Fruit fly (Drosophila melanogaster) whole organism, embryonic: ENCODE results near the gene Ets97D.

Experiments used
- Ada2b ChIP-seq: fragments of 200-800 bp; sonication (Bioruptor generic); IDR thresholded peaks from 2 replicates; pipeline ENCODE4 v1.3.6; 2022; ENCODE audit warnings: missing biosample characterization, missing genetic modification characterization
- Atf6 ChIP-seq: fragments of 200-800 bp; sonication (Bioruptor generic); IDR thresholded peaks from 2 replicates; pipeline ENCODE4 v1.3.6; 2022; ENCODE audit warnings: missing biosample characterization, missing genetic modification characterization
- CG10209 ChIP-seq: fragments of 200-800 bp; sonication (Bioruptor generic); optimal IDR thresholded peaks from 3 replicates; lab custom pipeline; 2017; ENCODE audit warnings: missing biosample characterization, mild to moderate bottlenecking, missing genetic modification characterization, missing genetic modification reagents
- CG11398 ChIP-seq: fragments of 200-800 bp; sonication (Bioruptor generic); optimal IDR thresholded peaks from 2 replicates; lab custom pipeline; 2016; ENCODE audit warnings: missing biosample characterization, missing genetic modification characterization
- CG14441 ChIP-seq: fragments of 200-800 bp; sonication (Bioruptor generic); IDR thresholded peaks from 2 replicates; pipeline ENCODE4 v1.3.6; 2022; ENCODE audit warnings: missing biosample characterization, missing genetic modification characterization
- CG15514 ChIP-seq: fragments of 200-800 bp; sonication (Bioruptor generic); optimal IDR thresholded peaks from 3 replicates; lab custom pipeline; 2017; ENCODE audit warnings: missing biosample characterization, missing genetic modification characterization, mild to moderate bottlenecking, moderate library complexity, missing genetic modification reagents
- CG1603 ChIP-seq: fragments of 200-800 bp; sonication (Bioruptor generic); optimal IDR thresholded peaks from 2 replicates; lab custom pipeline; 2019; ENCODE audit warnings: missing biosample characterization, mild to moderate bottlenecking, missing genetic modification characterization, moderate library complexity
- CG17802 ChIP-seq: fragments of 200-800 bp; sonication (Bioruptor generic); optimal IDR thresholded peaks from 2 replicates; lab custom pipeline; 2018; ENCODE audit warnings: missing biosample characterization, mild to moderate bottlenecking, missing genetic modification characterization, moderate library complexity
- CG2120 ChIP-seq: fragments of 200-800 bp; sonication (Bioruptor generic); optimal IDR thresholded peaks from 3 replicates; lab custom pipeline; 2016; ENCODE audit warnings: missing biosample characterization, missing genetic modification characterization
- CG2129 ChIP-seq: fragments of 200-800 bp; sonication (Bioruptor generic); IDR thresholded peaks from 2 replicates; pipeline ENCODE4 v1.3.6; 2022; ENCODE audit warnings: missing biosample characterization, missing genetic modification characterization; ENCODE audit not compliant: partially characterized antibody
- CG3281 ChIP-seq: fragments of 200-800 bp; sonication (Bioruptor generic); optimal IDR thresholded peaks from 3 replicates; lab custom pipeline; 2017; ENCODE audit warnings: missing biosample characterization, mild to moderate bottlenecking, missing genetic modification characterization
- CG4404 ChIP-seq: fragments of 200-800 bp; sonication (Bioruptor generic); IDR thresholded peaks from 2 replicates; pipeline ENCODE4 v1.3.6; 2022; ENCODE audit warnings: missing biosample characterization, missing genetic modification characterization
- CG7271 ChIP-seq: fragments of 200-800 bp; sonication (Bioruptor generic); optimal IDR thresholded peaks from 2 replicates; lab custom pipeline; 2018; ENCODE audit warnings: missing biosample characterization, mild to moderate bottlenecking, missing genetic modification characterization, moderate library complexity
- CG7928 ChIP-seq: fragments of 200-800 bp; sonication (Bioruptor generic); optimal IDR thresholded peaks from 2 replicates; lab custom pipeline; 2017; ENCODE audit warnings: missing biosample characterization, mild to moderate bottlenecking, missing genetic modification characterization
- CG7987 ChIP-seq: fragments of 200-800 bp; sonication (Bioruptor generic); optimal IDR thresholded peaks from 2 replicates; lab custom pipeline; 2018; ENCODE audit warnings: missing biosample characterization, mild to moderate bottlenecking, missing genetic modification characterization, moderate library complexity
- CG8089 ChIP-seq: fragments of 200-800 bp; sonication (Bioruptor generic); optimal IDR thresholded peaks from 3 replicates; lab custom pipeline; 2016; ENCODE audit warnings: missing biosample characterization, missing genetic modification characterization
- CG9817 ChIP-seq: fragments of 200-800 bp; sonication (Bioruptor generic); optimal IDR thresholded peaks from 2 replicates; lab custom pipeline; 2018; ENCODE audit warnings: missing biosample characterization, mild to moderate bottlenecking, missing genetic modification characterization, moderate library complexity
- Deaf1 ChIP-seq: fragments of 200-800 bp; optimal IDR thresholded peaks from 3 replicates; lab custom pipeline; 2019; ENCODE audit warnings: missing biosample characterization, mild to moderate bottlenecking, missing genetic modification characterization, moderate library complexity
- HmgZ ChIP-seq: fragments of 200-800 bp; sonication (Bioruptor generic); optimal IDR thresholded peaks from 2 replicates; lab custom pipeline; 2018; ENCODE audit warnings: missing biosample characterization, mild to moderate bottlenecking, missing genetic modification characterization
- Jarid2 ChIP-seq: fragments of 200-800 bp; sonication (Bioruptor generic); optimal IDR thresholded peaks from 3 replicates; lab custom pipeline; 2017; ENCODE audit warnings: mild to moderate bottlenecking, missing biosample characterization, missing genetic modification reagents, missing genetic modification characterization
- Kr ChIP-seq: fragments of 200-800 bp; sonication (Bioruptor generic); optimal IDR thresholded peaks from 2 replicates; lab custom pipeline; 2017; ENCODE audit warnings: missing biosample characterization, mild to moderate bottlenecking, missing genetic modification characterization
- Lpt ChIP-seq: fragments of >200 bp; optimal IDR thresholded peaks from 2 replicates; lab custom pipeline; 2018; ENCODE audit warnings: missing biosample characterization, missing genetic modification characterization
- MESR4 ChIP-seq: fragments of 200-800 bp; sonication (Bioruptor generic); optimal IDR thresholded peaks from 2 replicates; lab custom pipeline; 2018; ENCODE audit warnings: missing biosample characterization, mild to moderate bottlenecking, missing genetic modification characterization, moderate library complexity
- MTF-1 ChIP-seq: fragments of 200-800 bp; sonication (Bioruptor generic); optimal IDR thresholded peaks from 2 replicates; lab custom pipeline; 2018; ENCODE audit warnings: missing biosample characterization, mild to moderate bottlenecking, missing genetic modification characterization, borderline replicate concordance
- Nf-YA ChIP-seq: fragments of 200-800 bp; sonication (Bioruptor generic); IDR thresholded peaks from 2 replicates; pipeline ENCODE4 v1.3.6; 2022; ENCODE audit warnings: missing biosample characterization, missing genetic modification characterization
- Opbp ChIP-seq: fragments of 200-800 bp; sonication (Bioruptor generic); IDR thresholded peaks from 3 replicates; pipeline ENCODE4 v1.3.6; 2022; ENCODE audit warnings: missing biosample characterization, missing genetic modification characterization; ENCODE audit not compliant: partially characterized antibody
- Sin3A ChIP-seq: fragments of >200 bp; optimal IDR thresholded peaks from 2 replicates; lab custom pipeline; 2018
- al ChIP-seq: fragments of 200-800 bp; sonication (Bioruptor generic); IDR thresholded peaks from 2 replicates; pipeline ENCODE4 v1.3.6; 2022; ENCODE audit warnings: missing biosample characterization, missing genetic modification characterization
- ap ChIP-seq: fragments of 200-800 bp; sonication (Bioruptor generic); IDR thresholded peaks from 2 replicates; pipeline ENCODE4 v1.3.6; 2022; ENCODE audit warnings: missing biosample characterization, missing genetic modification characterization
- br ChIP-seq: fragments of >200 bp; optimal IDR thresholded peaks from 2 replicates; lab custom pipeline; 2017
- chif ChIP-seq, 2 experiments: fragments of 200-800 bp; sonication (Bioruptor generic); optimal IDR thresholded peaks; 3 replicates each; lab custom pipeline; 2016; ENCODE audit warnings: missing biosample characterization in 2 of 2, missing genetic modification characterization in 2 of 2
- croc ChIP-seq: fragments of 200-800 bp; sonication (Bioruptor generic); conservative IDR thresholded peaks from 3 replicates; pipeline ENCODE4 v1.3.6; 2022; ENCODE audit warnings: missing biosample characterization, missing genetic modification characterization
- crp ChIP-seq, 2 experiments: fragments of 200-800 bp; sonication (Bioruptor generic); optimal IDR thresholded peaks; 2 replicates in 1 of 2; 3 replicates in 1 of 2; lab custom pipeline; 2017; ENCODE audit warnings: missing biosample characterization in 2 of 2, missing genetic modification characterization in 2 of 2, mild to moderate bottlenecking in 1 of 2, moderate library complexity in 1 of 2
- dmrt11E ChIP-seq: fragments of 200-800 bp; sonication (Bioruptor generic); optimal IDR thresholded peaks from 3 replicates; lab custom pipeline; 2018; ENCODE audit warnings: missing biosample characterization, mild to moderate bottlenecking, missing genetic modification characterization, moderate library complexity
- dysf ChIP-seq: fragments of 200-800 bp; sonication (Bioruptor generic); IDR thresholded peaks from 3 replicates; pipeline ENCODE4 v1.3.6; 2022; ENCODE audit warnings: missing biosample characterization, missing genetic modification characterization
- gcm2 ChIP-seq: fragments of 200-800 bp; sonication (Bioruptor generic); optimal IDR thresholded peaks from 2 replicates; lab custom pipeline; 2016; ENCODE audit warnings: missing biosample characterization, missing genetic modification characterization
- gt ChIP-seq: fragments of 200-800 bp; sonication (Bioruptor generic); IDR thresholded peaks from 2 replicates; pipeline ENCODE4 v1.3.6; 2022; ENCODE audit warnings: missing biosample characterization, missing genetic modification characterization
- kay ChIP-seq: fragments of 200-800 bp; sonication (Bioruptor generic); optimal IDR thresholded peaks from 2 replicates; lab custom pipeline; 2016; ENCODE audit warnings: missing biosample characterization, missing genetic modification characterization
- klu ChIP-seq: fragments of 200-800 bp; sonication (Bioruptor generic); IDR thresholded peaks from 2 replicates; pipeline ENCODE4 v1.3.6; 2022; ENCODE audit warnings: missing biosample characterization, missing genetic modification characterization
- knrl ChIP-seq: fragments of 200-800 bp; sonication (Bioruptor generic); IDR thresholded peaks from 3 replicates; pipeline ENCODE4 v1.3.6; 2022; ENCODE audit warnings: missing biosample characterization, missing genetic modification characterization; ENCODE audit not compliant: partially characterized antibody
- mam ChIP-seq: fragments of 200-800 bp; sonication (Bioruptor generic); optimal IDR thresholded peaks from 3 replicates; lab custom pipeline; 2016; ENCODE audit warnings: missing biosample characterization, missing genetic modification characterization
- otp ChIP-seq: fragments of 200-800 bp; sonication (Bioruptor generic); IDR thresholded peaks from 3 replicates; pipeline ENCODE4, ENCODE4 v1.3.6; 2022; ENCODE audit warnings: missing biosample characterization, missing genetic modification characterization
- p53 ChIP-seq: fragments of 200-800 bp; sonication (Bioruptor generic); optimal IDR thresholded peaks from 2 replicates; lab custom pipeline; 2016; ENCODE audit warnings: missing biosample characterization, missing genetic modification characterization
- pros ChIP-seq: fragments of 200-800 bp; sonication (Bioruptor generic); optimal IDR thresholded peaks from 3 replicates; lab custom pipeline; 2019; ENCODE audit warnings: missing biosample characterization, mild to moderate bottlenecking, missing genetic modification characterization, moderate library complexity
- ranshi ChIP-seq: fragments of 200-800 bp; sonication (Bioruptor generic); IDR thresholded peaks from 2 replicates; pipeline ENCODE4 v1.3.6; 2022; ENCODE audit warnings: missing biosample characterization, missing genetic modification characterization
- sima ChIP-seq: fragments of 200-800 bp; sonication (Bioruptor generic); optimal IDR thresholded peaks from 2 replicates; lab custom pipeline; 2016; ENCODE audit warnings: missing biosample characterization, missing genetic modification characterization
- sisA ChIP-seq: fragments of 200-800 bp; sonication (Bioruptor generic); IDR thresholded peaks from 2 replicates; pipeline ENCODE4 v1.3.6; 2022; ENCODE audit warnings: missing biosample characterization, missing genetic modification characterization
- tgo ChIP-seq: fragments of 200-800 bp; sonication (Bioruptor generic); IDR thresholded peaks from 3 replicates; pipeline ENCODE4 v1.3.6; 2022; ENCODE audit warnings: missing biosample characterization, missing genetic modification characterization
- wdn ChIP-seq: fragments of 200-800 bp; sonication (Bioruptor generic); IDR thresholded peaks from 2 replicates; pipeline ENCODE4 v1.3.6; 2022; ENCODE audit warnings: missing biosample characterization, missing genetic modification characterization

The Ets97D gene

dm6 chr3R:26866577-26867456 is 45.9 kb downstream of the Ets97D start, which contains the start of the genes ball and His2Av (continued):
- peak; percentile 79 for TF ChIP-seq CG9817 (tag; lab: Kevin White, UChicago)
- peak; percentile 74 for TF ChIP-seq CG2129 (GFP tag; lab: Robert Waterston, UW)
- TF ChIP-seq dysf (GFP tag; lab: Robert Waterston, UW) = peak; percentile 79
- TF ChIP-seq crp (GFP tag; optimal IDR thresholded peaks at IDR 0.05; lab: Kevin White, UChicago) = peak in 1 of 2 experiments; percentile 61
- peak; percentile 69 for TF ChIP-seq Nf-YA (GFP tag; lab: Robert Waterston, UW)
- peak; percentile 79 for TF ChIP-seq CG11398 (GFP tag; lab: Kevin White, UChicago)
- TF ChIP-seq MESR4 (GFP tag; lab: Kevin White, UChicago) = peak; percentile 56
- no peak for TF ChIP-seq Kr (GFP tag; lab: Kevin White, UChicago)
- TF ChIP-seq ranshi (GFP tag; lab: Robert Waterston, UW) = peak; percentile 74
- TF ChIP-seq Deaf1 (tag; lab: Kevin White, UChicago) = peak; percentile 54
- TF ChIP-seq sisA = peak; percentile 81
- 0 out of 2 replicates have a peak, but pooled peaks have one; percentile 25 for TF ChIP-seq gt (GFP tag; lab: Robert Waterston, UW)
- TF ChIP-seq klu (GFP tag; lab: Robert Waterston, UW) = peak; percentile 72
- peak; percentile 91 for TF ChIP-seq CG7928
- peak; percentile 70 for TF ChIP-seq sima (GFP tag; lab: Kevin White, UChicago)
- peak; percentile 81 to 88 for TF ChIP-seq chif (GFP tag; optimal IDR thresholded peaks at IDR 0.05; lab: Kevin White, UChicago)
- TF ChIP-seq kay (GFP tag; lab: Kevin White, UChicago) = peak; percentile 49
- TF ChIP-seq ap (GFP tag; lab: Robert Waterston, UW) = peak; percentile 57; the same call in 1 of the 2 replicates
- TF ChIP-seq br (lab: Kevin White, UChicago) = no peak
- TF ChIP-seq Atf6 (GFP tag; lab: Robert Waterston, UW) = peak; percentile 83
- peak; percentile 81 for TF ChIP-seq CG14441 (GFP tag; lab: Robert Waterston, UW)
- peak; percentile 82 for TF ChIP-seq p53 (GFP tag; lab: Kevin White, UChicago)
- peak; percentile 67 for TF ChIP-seq CG1603 (tag; lab: Kevin White, UChicago)
- TF ChIP-seq al (GFP tag; lab: Robert Waterston, UW) = peak; percentile 74
- TF ChIP-seq CG7987 (GFP tag; lab: Kevin White, UChicago) = peak; percentile 43
- peak; percentile 57 for TF ChIP-seq CG17802 (tag; lab: Kevin White, UChicago)
- peak; percentile 78 for TF ChIP-seq CG8089 (GFP tag; lab: Kevin White, UChicago)
- TF ChIP-seq CG4404 (GFP tag; lab: Robert Waterston, UW) = peak; percentile 61; the same call in 1 of the 2 replicates
- TF ChIP-seq mam (GFP tag; lab: Kevin White, UChicago) = peak; percentile 91
- peak; percentile 88 for TF ChIP-seq CG15514 (GFP tag; lab: Kevin White, UChicago)
- TF ChIP-seq CG2120 (GFP tag; lab: Kevin White, UChicago) = peak; percentile 92
- TF ChIP-seq gcm2 = peak; percentile 53
- TF ChIP-seq knrl (GFP tag; lab: Robert Waterston, UW) = peak; percentile 92
- peak; percentile 78 for TF ChIP-seq dmrt11E (tag; lab: Kevin White, UChicago)
- peak; percentile 84 for TF ChIP-seq wdn
- TF ChIP-seq CG10209 (GFP tag; lab: Kevin White, UChicago) = peak; percentile 77
- TF ChIP-seq Ada2b (GFP tag; lab: Robert Waterston, UW) = peak; percentile 78
- peak; percentile 89; the same call in 2 of the 3 replicates for TF ChIP-seq otp (GFP tag; lab: Robert Waterston, UW)
- peak; percentile 53 for TF ChIP-seq CG7271 (tag; lab: Kevin White, UChicago)
- TF ChIP-seq tgo (GFP tag; lab: Robert Waterston, UW) = peak; percentile 84
- peak; percentile 92 for TF ChIP-seq Opbp (GFP tag; lab: Robert Waterston, UW)
- TF ChIP-seq Sin3A (lab: Kevin White, UChicago) = peak; percentile 81
- TF ChIP-seq MTF-1 (GFP tag; lab: Kevin White, UChicago) = peak; percentile 82
- no peak for TF ChIP-seq Lpt (GFP tag; lab: Kevin White, UChicago)
- peak; percentile 70 for TF ChIP-seq CG3281 (GFP tag; lab: Kevin White, UChicago)
- TF ChIP-seq Jarid2 (GFP tag; lab: Kevin White, UChicago) = peak; percentile 47
- no peak for TF ChIP-seq pros
- TF ChIP-seq croc = peak; percentile 49; the same call in 2 of the 3 replicates
- TF ChIP-seq HmgZ (tag; lab: Kevin White, UChicago) = peak; percentile 90
